Worm (Caenorhabditis elegans) whole organism, L4 larva: ENCODE results near the gene nhr-206.

Experiments
- F37D6.2 ChIP-seq: sonication (generic microtip); optimal IDR thresholded peaks from 2 replicates; lab custom pipeline; 2016; ENCODE audit warnings: mild to moderate bottlenecking, missing genetic modification characterization, missing compliant biosample characterization
- F44E2.7 ChIP-seq: fragments of 200-800 bp; sonication (Bioruptor generic); IDR thresholded peaks from 2 replicates; pipeline ENCODE4 v2.1.2; 2022; ENCODE audit warnings: missing genetic modification characterization, missing compliant biosample characterization
- R02D3.7 ChIP-seq: fragments of 150-350 bp; sonication (generic microtip); optimal IDR thresholded peaks from 3 replicates; lab custom pipeline; 2014; ENCODE audit warnings: missing biosample characterization, missing genetic modification characterization
- T20F7.1 ChIP-seq: fragments of 200-800 bp; sonication (Bioruptor generic); optimal IDR thresholded peaks from 2 replicates; lab custom pipeline; 2018; ENCODE audit warnings: mild to moderate bottlenecking, missing genetic modification characterization, missing compliant biosample characterization
- Y105C5A.15 ChIP-seq: fragments of 200-800 bp; sonication (Bioruptor generic); IDR thresholded peaks from 2 replicates; pipeline ENCODE4 v1.3.6; 2022; ENCODE audit warnings: missing genetic modification characterization, missing compliant biosample characterization
- Y48G9A.11 ChIP-seq: fragments of 200-800 bp; sonication (Bioruptor generic); IDR thresholded peaks from 2 replicates; pipeline ENCODE4 v1.3.6; 2022; ENCODE audit warnings: missing genetic modification reagents, missing genetic modification characterization, missing compliant biosample characterization
- Y5F2A.4 ChIP-seq: fragments of 200-800 bp; sonication (Bioruptor generic); optimal IDR thresholded peaks from 2 replicates; lab custom pipeline; 2018; ENCODE audit warnings: mild to moderate bottlenecking, missing genetic modification characterization, missing compliant biosample characterization
- ZK337.2 ChIP-seq: fragments of 200-800 bp; sonication (Bioruptor generic); IDR thresholded peaks from 2 replicates; pipeline ENCODE4 v1.3.6; 2022; ENCODE audit warnings: missing genetic modification reagents, missing genetic modification characterization, missing compliant biosample characterization
- attf-4 ChIP-seq: sonication (generic microtip); optimal IDR thresholded peaks from 3 replicates; lab custom pipeline; 2017; ENCODE audit warnings: missing biosample characterization, missing genetic modification characterization
- ceh-20 ChIP-seq: fragments of 200-800 bp; sonication (Bioruptor generic); IDR thresholded peaks from 2 replicates; pipeline ENCODE4 v1.3.6; 2022; ENCODE audit warnings: missing genetic modification reagents, missing genetic modification characterization, missing compliant biosample characterization
- ceh-82 ChIP-seq: sonication (generic microtip); optimal IDR thresholded peaks from 2 replicates; lab custom pipeline; 2017; ENCODE audit warnings: missing biosample characterization, missing genetic modification characterization
- ctbp-1 ChIP-seq: fragments of 200-800 bp; sonication (Bioruptor generic); IDR thresholded peaks from 2 replicates; pipeline ENCODE4 v1.3.6; 2022; ENCODE audit warnings: missing genetic modification reagents, missing genetic modification characterization, missing compliant biosample characterization
- daf-16 ChIP-seq, 3 experiments: sonication (generic microtip); optimal IDR thresholded peaks; 2 replicates each; lab custom pipeline; 2016 to 2017; ENCODE audit warnings: missing genetic modification characterization in 3 of 3, missing genetic modification reagents in 3 of 3, mild to moderate bottlenecking in 2 of 3, missing compliant biosample characterization in 2 of 3, missing biosample characterization in 1 of 3, moderate library complexity in 1 of 3
- daf-19 ChIP-seq: fragments of 200-800 bp; sonication (Bioruptor generic); conservative IDR thresholded peaks from 2 replicates; pipeline ENCODE4 v1.3.6; 2022; ENCODE audit warnings: missing genetic modification characterization, missing compliant biosample characterization
- dmd-8 ChIP-seq: fragments of 200-800 bp; sonication (Bioruptor generic); IDR thresholded peaks from 2 replicates; pipeline ENCODE4 v1.3.6; 2022; ENCODE audit warnings: missing genetic modification characterization, missing compliant biosample characterization
- dmd-9 ChIP-seq: fragments of 200-800 bp; sonication (Bioruptor generic); IDR thresholded peaks from 2 replicates; pipeline ENCODE4 v1.3.6; 2022; ENCODE audit warnings: missing genetic modification reagents, missing genetic modification characterization, missing compliant biosample characterization
- fos-1 ChIP-seq: fragments of 150-350 bp; optimal IDR thresholded peaks from 2 replicates; lab custom pipeline; 2014; ENCODE audit warnings: missing biosample characterization, missing genetic modification characterization
- hlh-30 ChIP-seq: sonication (generic microtip); optimal IDR thresholded peaks from 2 replicates; lab custom pipeline; 2017; ENCODE audit warnings: antibody characterized with exemption, mild to moderate bottlenecking, missing genetic modification characterization, missing compliant biosample characterization; ENCODE audit not compliant: insufficient read depth
- hmg-1.1 ChIP-seq: fragments of 200-800 bp; sonication (Bioruptor generic); IDR thresholded peaks from 2 replicates; pipeline ENCODE4 v1.3.6; 2022; ENCODE audit warnings: missing genetic modification reagents, missing genetic modification characterization, missing compliant biosample characterization
- lim-7 ChIP-seq: fragments of 200-800 bp; sonication (Bioruptor generic); IDR thresholded peaks from 2 replicates; pipeline ENCODE4 v1.3.6; 2022; ENCODE audit warnings: missing genetic modification characterization, missing compliant biosample characterization
- lin-1 ChIP-seq: fragments of 200-800 bp; sonication (Bioruptor generic); IDR thresholded peaks from 2 replicates; pipeline ENCODE4 v1.3.6; 2022; ENCODE audit warnings: missing genetic modification reagents, missing genetic modification characterization, missing compliant biosample characterization
- lin-13 ChIP-seq: fragments of 150-350 bp; optimal IDR thresholded peaks from 2 replicates; lab custom pipeline; 2014; ENCODE audit warnings: missing biosample characterization, missing genetic modification reagents, missing genetic modification characterization
- lin-15B ChIP-seq: fragments of 150-350 bp; sonication (generic microtip); optimal IDR thresholded peaks from 3 replicates; lab custom pipeline; 2014; ENCODE audit warnings: missing biosample characterization, missing genetic modification characterization
- lsy-2 ChIP-seq, 2 experiments: fragments of 150-350 bp in 1 of 2; sonication (generic microtip) in 1 of 2; optimal IDR thresholded peaks; 2 replicates each; lab custom pipeline; 2014 to 2017; ENCODE audit warnings: missing biosample characterization in 2 of 2, missing genetic modification characterization in 2 of 2
- mdl-1 ChIP-seq, 2 experiments: fragments of 150-350 bp in 1 of 2; sonication (generic microtip) in 1 of 2; optimal IDR thresholded peaks; 2 replicates each; lab custom pipeline; 2014 to 2017; ENCODE audit warnings: missing biosample characterization in 2 of 2, missing genetic modification characterization in 2 of 2
- mdt-29 ChIP-seq: fragments of 200-800 bp; sonication (Bioruptor generic); IDR thresholded peaks from 2 replicates; pipeline ENCODE4 v1.3.6; 2022; ENCODE audit warnings: missing genetic modification reagents, missing genetic modification characterization, missing compliant biosample characterization
- mep-1 ChIP-seq: fragments of 150-350 bp; sonication (generic microtip); optimal IDR thresholded peaks from 3 replicates; lab custom pipeline; 2014; ENCODE audit warnings: missing biosample characterization, missing genetic modification characterization
- mxl-2 ChIP-seq: fragments of 200-800 bp; sonication (Bioruptor generic); conservative IDR thresholded peaks from 2 replicates; pipeline ENCODE4 v1.3.6; 2022; ENCODE audit warnings: missing genetic modification reagents, missing genetic modification characterization, missing compliant biosample characterization
- mxl-3 ChIP-seq: fragments of 200-800 bp; sonication (Bioruptor generic); optimal IDR thresholded peaks from 2 replicates; lab custom pipeline; 2018; ENCODE audit warnings: mild to moderate bottlenecking, missing genetic modification characterization, missing compliant biosample characterization
- nhr-10 ChIP-seq: fragments of 150-350 bp; optimal IDR thresholded peaks from 2 replicates; lab custom pipeline; 2014; ENCODE audit warnings: missing biosample characterization, missing genetic modification characterization
- nhr-102 ChIP-seq: sonication (generic microtip); optimal IDR thresholded peaks from 2 replicates; lab custom pipeline; 2016; ENCODE audit warnings: mild to moderate bottlenecking, missing genetic modification characterization, moderate library complexity, missing compliant biosample characterization
- nhr-237 ChIP-seq: sonication (generic microtip); optimal IDR thresholded peaks from 2 replicates; lab custom pipeline; 2017; ENCODE audit warnings: missing biosample characterization, missing genetic modification characterization
- nhr-28 ChIP-seq: fragments of 150-350 bp; optimal IDR thresholded peaks from 2 replicates; lab custom pipeline; 2014; ENCODE audit warnings: missing biosample characterization, missing genetic modification characterization
- nhr-48 ChIP-seq: sonication (generic microtip); optimal IDR thresholded peaks from 2 replicates; lab custom pipeline; 2016; ENCODE audit warnings: mild to moderate bottlenecking, missing genetic modification characterization, missing compliant biosample characterization
- nhr-76 ChIP-seq: fragments of 150-350 bp; optimal IDR thresholded peaks from 2 replicates; lab custom pipeline; 2014; ENCODE audit warnings: missing biosample characterization, missing genetic modification characterization
- nhr-77 ChIP-seq: fragments of 150-350 bp; optimal IDR thresholded peaks from 2 replicates; lab custom pipeline; 2014; ENCODE audit warnings: missing biosample characterization, missing genetic modification characterization
- pha-4 ChIP-seq, 2 experiments: fragments of 150-350 bp in 1 of 2; fragments of 200-800 bp in 1 of 2; sonication (Bioruptor generic) in 1 of 2; IDR thresholded peaks in 1 of 2; optimal IDR thresholded peaks in 1 of 2; 2 replicates each; pipeline versions ENCODE4 v1.3.6 to Lab custom; 2014 to 2022; ENCODE audit warnings: missing genetic modification characterization in 2 of 2, missing genetic modification reagents in 2 of 2, missing biosample characterization in 1 of 2, missing compliant biosample characterization in 1 of 2
- php-3 ChIP-seq: fragments of 200-800 bp; sonication (Bioruptor generic); IDR thresholded peaks from 2 replicates; pipeline ENCODE4 v1.3.6; 2022; ENCODE audit warnings: missing genetic modification reagents, missing genetic modification characterization, missing compliant biosample characterization
- pqm-1 ChIP-seq: sonication (generic microtip); optimal IDR thresholded peaks from 2 replicates; lab custom pipeline; 2017; ENCODE audit warnings: missing biosample characterization, missing genetic modification characterization
- rbr-2 ChIP-seq: sonication (generic microtip); optimal IDR thresholded peaks from 2 replicates; lab custom pipeline; 2016; ENCODE audit warnings: missing genotype, missing genetic modification characterization, missing compliant biosample characterization
- saeg-2 ChIP-seq: fragments of 200-800 bp; sonication (Bioruptor generic); IDR thresholded peaks from 2 replicates; pipeline ENCODE4 v1.3.6; 2022; ENCODE audit warnings: missing genetic modification reagents, missing genetic modification characterization, missing compliant biosample characterization
- skn-1 ChIP-seq: fragments of 150-350 bp; optimal IDR thresholded peaks from 2 replicates; lab custom pipeline; 2014; ENCODE audit warnings: missing biosample characterization, missing genetic modification characterization
- snpc-1.2 ChIP-seq: fragments of 200-800 bp; sonication (Bioruptor generic); IDR thresholded peaks from 2 replicates; pipeline ENCODE4 v1.3.6; 2022; ENCODE audit warnings: missing genetic modification reagents, missing genetic modification characterization, missing compliant biosample characterization
- snpc-4 ChIP-seq: fragments of 150-350 bp; optimal IDR thresholded peaks from 2 replicates; lab custom pipeline; 2014; ENCODE audit warnings: missing biosample characterization, missing genetic modification characterization
- tra-1 ChIP-seq: fragments of 200-800 bp; sonication (Bioruptor generic); IDR thresholded peaks from 2 replicates; pipeline ENCODE4 v1.3.6; 2022; ENCODE audit warnings: missing genetic modification reagents, missing genetic modification characterization, missing compliant biosample characterization
- unc-130 ChIP-seq: sonication (generic microtip); optimal IDR thresholded peaks from 2 replicates; lab custom pipeline; 2016; ENCODE audit warnings: missing genetic modification reagents, missing genetic modification characterization, missing compliant biosample characterization
- unc-62 ChIP-seq, 3 experiments: fragments of 150-350 bp in 1 of 3; sonication (generic microtip); optimal IDR thresholded peaks in 2 of 3; peaks in 1 of 3; 1 replicate in 1 of 3; 2 replicates in 2 of 3; lab custom pipeline; 2014 to 2017; ENCODE audit warnings: missing biosample characterization in 3 of 3, missing genetic modification characterization in 3 of 3, missing genetic modification reagents in 3 of 3, missing genotype in 1 of 3
- zag-1 ChIP-seq: fragments of 150-350 bp; optimal IDR thresholded peaks from 2 replicates; lab custom pipeline; 2014; ENCODE audit warnings: missing biosample characterization, missing genetic modification characterization
- zfp-3 ChIP-seq: fragments of 200-800 bp; sonication (Bioruptor generic); conservative IDR thresholded peaks from 2 replicates; pipeline ENCODE4 v1.3.6; 2022; ENCODE audit warnings: missing genetic modification reagents, missing genetic modification characterization, missing compliant biosample characterization
- zip-2 ChIP-seq: fragments of 150-350 bp; optimal IDR thresholded peaks from 2 replicates; lab custom pipeline; 2014; ENCODE audit warnings: missing biosample characterization, missing genetic modification characterization
- ztf-11 ChIP-seq: fragments of 150-350 bp; optimal IDR thresholded peaks from 2 replicates; lab custom pipeline; 2014; ENCODE audit warnings: missing biosample characterization, missing genetic modification characterization
- ztf-7 ChIP-seq: fragments of 150-350 bp; optimal IDR thresholded peaks from 2 replicates; lab custom pipeline; 2014; ENCODE audit warnings: missing biosample characterization, missing genetic modification characterization

The nhr-206 gene

ce11 chrV:12091759-12092158 is at the start of gene nhr-206:
Gene nhr-206 (plus strand): TSS chrV:12092006.
- TF ChIP-seq zip-2 (tag; lab: Kevin White, UChicago) (no peak), nhr-237 (tag; lab: Kevin White, UChicago) (no peak), ztf-11 (tag; lab: Kevin White, UChicago) (no peak), hmg-1.1 (GFP tag; lab: Robert Waterston, UW) (no peak), unc-130 (GFP tag; lab: Kevin White, UChicago) (no peak), lim-7 (GFP tag; lab: Robert Waterston, UW) (no peak), mep-1 (tag; lab: Kevin White, UChicago) (peak; percentile 44), dmd-8 (no peak), ztf-7 (tag; lab: Kevin White, UChicago) (no peak), unc-62 (GFP tag; optimal IDR thresholded peaks at IDR 0.05 in 1 of 2; lab: Kevin White, UChicago) (peak in 1 of 2 experiments; percentile 98), unc-62 (tag; optimal IDR thresholded peaks at IDR 0.05; lab: Kevin White, UChicago) (no peak), rbr-2 (tag; lab: Kevin White, UChicago) (no peak), daf-19 (no peak), Y48G9A.11 (GFP tag; lab: Robert Waterston, UW) (no peak), nhr-77 (tag; lab: Kevin White, UChicago) (peak; percentile 42), saeg-2 (GFP tag; lab: Robert Waterston, UW) (no peak), hlh-30 (peak; percentile 52), lin-1 (no peak), lin-13 (no peak), ZK337.2 (GFP tag; lab: Robert Waterston, UW) (no peak), snpc-4 (no peak), Y5F2A.4 (GFP tag; lab: Kevin White, UChicago) (no peak), ceh-82 (tag; lab: Kevin White, UChicago) (no peak), R02D3.7 (no peak), zag-1 (tag; lab: Kevin White, UChicago) (no peak), nhr-10 (tag; lab: Kevin White, UChicago) (no peak), zfp-3 (GFP tag; lab: Robert Waterston, UW) (no peak), pha-4 (GFP tag; IDR thresholded peaks at IDR 0.05; lab: Robert Waterston, UW) (no peak), pha-4 (tag; optimal IDR thresholded peaks at IDR 0.05; lab: Kevin White, UChicago) (no peak), F44E2.7 (no peak), php-3 (GFP tag; lab: Robert Waterston, UW) (no peak), nhr-48 (tag; lab: Kevin White, UChicago) (no peak), ctbp-1 (GFP tag; lab: Robert Waterston, UW) (no peak), nhr-76 (no peak), Y105C5A.15 (GFP tag; lab: Robert Waterston, UW) (no peak), snpc-1.2 (no peak), dmd-9 (GFP tag; lab: Robert Waterston, UW) (no peak), nhr-102 (tag; lab: Kevin White, UChicago) (peak; percentile 40), tra-1 (GFP tag; lab: Robert Waterston, UW) (no peak), F37D6.2 (no peak), mxl-2 (GFP tag; lab: Robert Waterston, UW) (no peak), lin-15B (tag; lab: Kevin White, UChicago) (no peak), mxl-3 (GFP tag; lab: Kevin White, UChicago) (peak; percentile 11), mdt-29 (no peak), pqm-1 (tag; lab: Kevin White, UChicago) (peak; percentile 52), nhr-28 (tag; lab: Kevin White, UChicago) (peak; percentile 98), skn-1 (tag; lab: Kevin White, UChicago) (no peak), fos-1 (no peak), daf-16 (GFP tag; optimal IDR thresholded peaks at IDR 0.05; lab: Kevin White, UChicago) (no peak), daf-16 (tag; optimal IDR thresholded peaks at IDR 0.05; lab: Kevin White, UChicago) (peak; percentile 84), attf-4 (tag; lab: Kevin White, UChicago) (no peak), ceh-20 (GFP tag; lab: Robert Waterston, UW) (no peak), lsy-2 (tag; optimal IDR thresholded peaks at IDR 0.05; lab: Kevin White, UChicago) (no peak), T20F7.1 (GFP tag; lab: Kevin White, UChicago) (no peak), mdl-1 (tag; optimal IDR thresholded peaks at IDR 0.05; lab: Kevin White, UChicago) (peak in 1 of 2 experiments; percentile 61)
